Fruit fly (Drosophila melanogaster) whole organism, pupa: ENCODE data around the gene CG32655.

Source experiments
- CG12605 ChIP-seq: fragments of 200-800 bp; sonication (Bioruptor generic); IDR thresholded peaks from 2 replicates; pipeline ENCODE4 v1.3.6; 2022; ENCODE audit warnings: missing biosample characterization, missing genetic modification characterization
- CG14655 ChIP-seq: fragments of 200-800 bp; sonication (Bioruptor generic); optimal IDR thresholded peaks from 3 replicates; lab custom pipeline; 2017; ENCODE audit warnings: mild to moderate bottlenecking, missing biosample characterization, missing genetic modification reagents, missing genetic modification characterization
- CG17806 ChIP-seq: fragments of 200-800 bp; sonication (Bioruptor generic); optimal IDR thresholded peaks from 2 replicates; lab custom pipeline; 2018; ENCODE audit warnings: missing biosample characterization, mild to moderate bottlenecking, missing genetic modification characterization, moderate library complexity
- CG32121 ChIP-seq: fragments of 200-800 bp; sonication (Bioruptor generic); IDR thresholded peaks from 2 replicates; pipeline ENCODE4 v1.3.6; 2022; ENCODE audit warnings: missing biosample characterization, missing genetic modification characterization
- CG34367 ChIP-seq: fragments of 200-800 bp; sonication (Bioruptor generic); optimal IDR thresholded peaks from 2 replicates; lab custom pipeline; 2018; ENCODE audit warnings: missing biosample characterization, mild to moderate bottlenecking, missing genetic modification characterization
- CG9948 ChIP-seq: fragments of 200-800 bp; sonication (Bioruptor generic); optimal IDR thresholded peaks from 2 replicates; lab custom pipeline; 2018; ENCODE audit warnings: missing biosample characterization, mild to moderate bottlenecking, missing genetic modification characterization, moderate library complexity
- D1 ChIP-seq: fragments of 200-800 bp; sonication (Bioruptor generic); optimal IDR thresholded peaks from 2 replicates; lab custom pipeline; 2018; ENCODE audit warnings: missing biosample characterization, mild to moderate bottlenecking, missing genetic modification characterization, moderate library complexity
- Pif1B ChIP-seq: fragments of 200-800 bp; sonication (Bioruptor generic); optimal IDR thresholded peaks from 3 replicates; lab custom pipeline; 2016; ENCODE audit warnings: missing biosample characterization, missing genetic modification characterization

DNA sequence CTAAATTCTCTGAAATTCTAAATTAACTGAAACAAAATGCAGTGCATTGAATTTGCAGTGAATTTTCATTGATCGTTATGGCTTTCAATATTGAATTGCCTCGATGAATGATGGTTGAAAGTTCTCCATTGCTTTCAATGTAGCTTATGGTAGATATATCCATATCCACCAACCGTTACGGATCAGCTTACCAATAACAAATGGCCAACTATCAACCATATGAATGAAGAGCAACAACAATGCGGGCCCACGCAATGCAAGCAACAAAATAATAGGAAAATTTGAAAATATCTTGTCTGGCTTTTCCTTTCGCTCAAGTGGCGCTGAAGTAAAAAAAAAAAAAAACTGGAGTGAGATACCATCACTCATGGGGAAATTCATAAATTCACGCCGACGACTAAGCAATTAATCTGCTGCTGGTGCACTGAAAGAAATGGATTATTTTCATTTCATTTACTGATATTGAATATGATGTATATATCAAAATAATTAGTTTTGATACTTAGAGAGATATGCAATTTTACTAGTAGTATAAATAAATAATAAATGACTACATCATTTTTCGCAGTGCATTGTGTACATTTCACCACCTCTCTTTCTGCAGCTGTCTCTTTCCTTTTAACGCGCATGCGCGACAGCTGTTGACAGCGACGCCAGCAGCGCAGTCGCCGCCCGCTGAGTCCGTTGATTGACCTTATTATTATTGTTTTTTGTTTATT is 33.6 kb downstream of the CG32655 start:
- TF ChIP-seq CG9948 (tag; lab: Kevin White, UChicago) (peak; percentile 22), CG34367 (tag; lab: Kevin White, UChicago) (peak; percentile 17), D1 (tag; lab: Kevin White, UChicago) (no peak), CG14655 (GFP tag; lab: Kevin White, UChicago) (peak; percentile 60), CG17806 (peak; percentile 39), CG12605 (no peak), CG32121 (GFP tag; lab: Robert Waterston, UW) (peak; percentile 49; the same call in 1 of the 2 replicates), Pif1B (peak; percentile 20)
